Fruit fly (Drosophila melanogaster): ENCODE data around the gene CG13293.
A peak's percentile ranks its signal among the peaks of the same experiment; 100 is the strongest.

The CG13293 gene

DNA sequence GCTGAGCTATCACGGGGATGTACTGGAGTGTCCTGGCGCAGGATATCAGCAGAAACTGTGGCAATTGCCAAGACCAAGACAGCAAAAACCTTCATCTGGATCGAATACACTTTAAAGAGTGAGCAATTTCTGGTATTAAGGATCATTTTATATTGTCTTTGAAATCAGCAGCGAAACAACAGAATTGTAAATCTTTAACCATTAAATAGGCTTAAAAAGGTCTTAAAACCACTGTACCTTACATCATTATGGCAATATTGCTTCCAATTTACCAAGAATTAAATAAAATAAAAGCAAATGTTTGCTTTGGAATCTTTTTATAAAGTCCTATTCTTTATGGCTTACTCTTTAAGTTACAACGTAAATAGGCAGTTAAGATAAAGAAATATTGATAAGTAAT lies 48.2 kb upstream of the CG13293 start, which contains the start of gene CG10477:
Gene CG10477 (minus strand): TSS at position 101 of the 400 bp plus-strand sequence.
- TF ChIP-seq zen (tag; optimal IDR thresholded peaks at IDR 0.05) (no peak), mld (GFP tag; IDR thresholded peaks at IDR 0.05; ENCODE audit: partially characterized antibody) (no peak), CG15514 (GFP tag; optimal IDR thresholded peaks at IDR 0.05) (no peak), ap (GFP tag; IDR thresholded peaks at IDR 0.05) (no peak), Six4 (GFP tag; optimal IDR thresholded peaks at IDR 0.05) (no peak), CG17612 (GFP tag; IDR thresholded peaks at IDR 0.05) (no peak), Xbp1 (GFP tag; optimal IDR thresholded peaks at IDR 0.05) (no peak), CG33557 (GFP tag; optimal IDR thresholded peaks at IDR 0.05) (no peak), bigmax (GFP tag; optimal IDR thresholded peaks at IDR 0.05) (no peak), mam (GFP tag; optimal IDR thresholded peaks at IDR 0.05) (no peak), CG11093 (GFP tag; IDR thresholded peaks at IDR 0.05) (no peak), so (GFP tag; IDR thresholded peaks at IDR 0.05) (no peak), CG2875 (GFP tag; optimal IDR thresholded peaks at IDR 0.05) (no peak)

DNA sequence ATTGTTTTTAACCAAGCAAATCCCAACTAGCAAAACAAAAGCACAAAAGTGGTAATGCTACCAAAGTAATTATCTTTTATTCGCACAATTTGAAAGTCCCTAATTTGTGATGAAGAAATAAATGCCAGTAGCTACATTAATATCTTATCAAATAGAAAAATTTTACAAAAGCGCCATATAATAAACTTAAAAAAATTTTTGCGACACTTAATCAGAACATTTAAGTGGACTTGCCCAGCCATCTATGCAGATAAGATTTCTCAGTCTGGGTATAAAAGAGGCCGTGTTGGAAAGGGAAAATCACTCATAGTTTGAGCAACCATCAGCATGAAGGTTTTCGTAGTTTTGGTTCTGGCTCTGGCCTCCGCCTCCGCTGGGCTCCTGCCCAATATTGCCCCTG lies 47.8 kb upstream of the CG13293 start, which contains the start of gene yip7:
Gene yip7 (plus strand): TSS at position 301 of the 400 bp plus-strand sequence.
- TF ChIP-seq BEAF-32 (GFP tag; optimal IDR thresholded peaks at IDR 0.05) (no peak), exex (tag; optimal IDR thresholded peaks at IDR 0.05) (peak; percentile 41), CG15073 (GFP tag; optimal IDR thresholded peaks at IDR 0.05) (no peak), CG2120 (GFP tag; optimal IDR thresholded peaks at IDR 0.05) (no peak)

DNA sequence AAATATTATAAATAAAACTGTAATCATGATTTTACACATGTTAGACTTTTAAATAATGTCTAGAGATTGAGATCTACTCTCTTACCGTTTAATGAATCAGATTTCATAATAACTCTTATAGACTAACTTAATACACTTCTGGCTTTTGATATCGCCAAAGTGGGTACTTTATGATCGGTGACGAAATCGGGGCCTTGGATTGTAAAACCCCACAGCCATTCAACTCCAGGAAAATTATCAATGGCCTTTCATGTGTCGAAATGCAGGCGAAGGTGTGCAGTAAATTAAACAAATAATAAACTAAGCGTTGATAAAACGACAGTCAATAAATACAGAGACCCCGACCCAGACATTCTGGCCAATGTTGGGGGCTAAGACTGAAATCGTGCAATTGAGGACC lies 46.5 kb upstream of the CG13293 start:
- TF ChIP-seq CG3838 (GFP tag; optimal IDR thresholded peaks at IDR 0.05) (no peak), D19A (tag; optimal IDR thresholded peaks at IDR 0.05) (peak; percentile 30), MESR4 (GFP tag; optimal IDR thresholded peaks at IDR 0.05) (no peak), HLH54F (GFP tag; optimal IDR thresholded peaks at IDR 0.05) (no peak), CG4730 (GFP tag; IDR thresholded peaks at IDR 0.05) (no peak), CG7357 (GFP tag; IDR thresholded peaks at IDR 0.05) (no peak), sug (tag; optimal IDR thresholded peaks at IDR 0.05) (peak; percentile 26), CG11398 (GFP tag; optimal IDR thresholded peaks at IDR 0.05) (no peak), toy (GFP tag; IDR thresholded peaks at IDR 0.05) (no peak), CG2712 (tag; optimal IDR thresholded peaks at IDR 0.05) (no peak)

DNA sequence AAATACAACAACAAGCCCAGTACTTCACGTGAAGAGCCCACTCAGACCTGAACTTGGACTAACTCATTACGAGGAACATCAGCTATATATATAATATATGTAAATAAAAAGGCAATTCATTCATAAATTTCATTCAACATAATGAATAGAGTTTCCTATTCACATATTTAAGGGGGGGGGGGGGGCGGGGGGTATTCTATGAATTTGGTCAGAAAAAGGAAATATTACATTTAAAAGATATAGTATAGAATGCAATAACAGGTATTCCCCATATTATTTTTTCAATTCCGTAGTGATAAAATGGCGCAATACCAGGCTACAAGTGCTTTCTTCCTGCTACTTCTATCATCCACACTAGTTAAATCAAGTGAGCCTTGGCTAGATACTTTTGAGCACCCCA lies 45.9 kb upstream of the CG13293 start, which contains the start of gene CG6462:
Gene CG6462 (plus strand): TSS at position 301 of the 400 bp plus-strand sequence.
- TF ChIP-seq sens (GFP tag) = peak; percentile 23
- no peak for TF ChIP-seq ken (GFP tag; IDR thresholded peaks at IDR 0.05)
- TF ChIP-seq CG9437 (GFP tag; optimal IDR thresholded peaks at IDR 0.05) = no peak
- TF ChIP-seq CG30020 (tag; optimal IDR thresholded peaks at IDR 0.05) = no peak
- no peak for TF ChIP-seq CG4707 (GFP tag; optimal IDR thresholded peaks at IDR 0.05)
- TF ChIP-seq vfl (GFP tag; optimal IDR thresholded peaks at IDR 0.05) = no peak

DNA sequence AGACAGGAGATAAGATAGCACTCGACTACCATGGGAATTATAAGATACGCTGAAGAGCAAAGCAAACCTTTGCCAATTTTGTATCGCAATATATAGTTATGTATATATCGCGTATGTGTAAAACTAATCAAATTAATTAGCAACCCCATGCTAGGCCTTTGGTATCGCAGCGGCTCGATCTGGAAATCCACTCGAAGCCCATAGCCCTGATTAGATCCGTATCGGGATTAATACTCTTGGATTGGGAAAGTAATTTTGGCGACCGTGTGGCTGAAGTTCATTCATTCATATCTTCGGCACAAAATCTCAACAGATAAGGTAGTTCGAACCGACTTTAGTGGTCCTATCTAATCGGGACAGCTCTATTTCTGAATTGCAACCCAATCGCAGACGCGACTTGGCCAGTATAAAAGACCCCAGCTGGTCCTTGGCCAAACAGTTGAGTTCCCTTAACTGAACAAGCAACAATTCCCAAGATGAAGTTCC lies 43.9 kb upstream of the CG13293 start, which contains the start of gene Jon65Aiv:
Gene Jon65Aiv (plus strand): TSS at position 436 of the 486 bp plus-strand sequence.
- peak; percentile 70 for TF ChIP-seq CG34376 (GFP tag; optimal IDR thresholded peaks at IDR 0.05)
- no peak for TF ChIP-seq BEAF-32 (GFP tag; optimal IDR thresholded peaks at IDR 0.05)
- TF ChIP-seq Sox102F (GFP tag; optimal IDR thresholded peaks at IDR 0.05) = no peak
- TF ChIP-seq grn (GFP tag; optimal IDR thresholded peaks at IDR 0.05) = peak; percentile 98
- TF ChIP-seq Opbp (GFP tag; IDR thresholded peaks at IDR 0.05; ENCODE audit: partially characterized antibody) = no peak
- TF ChIP-seq gro (GFP tag; optimal IDR thresholded peaks at IDR 0.05) = peak; percentile 21
- TF ChIP-seq Mes4 (GFP tag; optimal IDR thresholded peaks at IDR 0.05) = no peak
- TF ChIP-seq exex (tag; optimal IDR thresholded peaks at IDR 0.05) = peak; percentile 97
- TF ChIP-seq CG18599 (GFP tag; optimal IDR thresholded peaks at IDR 0.05) = peak; percentile 8
- peak; percentile 20 for TF ChIP-seq Ets65A (GFP tag)
- no peak for TF ChIP-seq CG7963 (GFP tag; IDR thresholded peaks at IDR 0.05; ENCODE audit: partially characterized antibody)
- peak; percentile 91 for TF ChIP-seq mirr (GFP tag; optimal IDR thresholded peaks at IDR 0.05)
- peak; percentile 81 for TF ChIP-seq sug (tag; optimal IDR thresholded peaks at IDR 0.05)
- TF ChIP-seq Hey (tag; optimal IDR thresholded peaks at IDR 0.05) = peak; percentile 74
